Worm (Caenorhabditis elegans) whole organism, young adult: ENCODE results near the gene hil-4.

Source experiments
- F22D6.2 ChIP-seq: sonication (generic microtip); optimal IDR thresholded peaks from 2 replicates; lab custom pipeline; 2016; ENCODE audit warnings: mild to moderate bottlenecking, missing genetic modification characterization, missing compliant biosample characterization
- T07F8.4 ChIP-seq: sonication (generic microtip); optimal IDR thresholded peaks from 2 replicates; lab custom pipeline; 2016; ENCODE audit warnings: mild to moderate bottlenecking, missing genetic modification characterization, moderate library complexity, missing compliant biosample characterization
- T26A5.8 ChIP-seq: sonication (generic microtip); optimal IDR thresholded peaks from 2 replicates; lab custom pipeline; 2016; ENCODE audit warnings: missing genetic modification characterization, missing compliant biosample characterization
- Y53G8AR.9 ChIP-seq: fragments of 200-800 bp; sonication (Bioruptor generic); conservative IDR thresholded peaks from 2 replicates; pipeline ENCODE4 v1.3.6; 2022; ENCODE audit warnings: missing genetic modification reagents, missing genetic modification characterization, missing compliant biosample characterization
- atf-7 ChIP-seq: sonication (generic microtip); optimal IDR thresholded peaks from 2 replicates; lab custom pipeline; 2017; ENCODE audit warnings: mild to moderate bottlenecking, missing genetic modification characterization, missing compliant biosample characterization
- ccch-3 ChIP-seq: fragments of 200-800 bp; sonication (Bioruptor generic); optimal IDR thresholded peaks from 2 replicates; lab custom pipeline; 2018; ENCODE audit warnings: mild to moderate bottlenecking, missing genetic modification characterization, missing compliant biosample characterization
- die-1 ChIP-seq: sonication (generic microtip); optimal IDR thresholded peaks from 2 replicates; lab custom pipeline; 2016; ENCODE audit warnings: missing genotype, mild to moderate bottlenecking, missing genetic modification characterization, missing compliant biosample characterization
- dox-1 ChIP-seq: fragments of 200-800 bp; sonication (Bioruptor generic); IDR thresholded peaks from 2 replicates; pipeline ENCODE4 v1.3.6; 2022; ENCODE audit warnings: missing genetic modification reagents, missing genetic modification characterization, missing compliant biosample characterization
- dpff-1 ChIP-seq: sonication (generic microtip); optimal IDR thresholded peaks from 2 replicates; lab custom pipeline; 2017; ENCODE audit warnings: mild to moderate bottlenecking, missing genetic modification characterization, missing compliant biosample characterization
- fkh-3 ChIP-seq: sonication (generic microtip); optimal IDR thresholded peaks from 2 replicates; lab custom pipeline; 2016; ENCODE audit warnings: mild to moderate bottlenecking, missing genetic modification characterization, missing compliant biosample characterization
- him-1 ChIP-seq: sonication (generic microtip); optimal IDR thresholded peaks from 2 replicates; lab custom pipeline; 2016; ENCODE audit warnings: missing genotype, missing genetic modification reagents, missing genetic modification characterization, missing compliant biosample characterization
- hlh-12 ChIP-seq: sonication (generic microtip); optimal IDR thresholded peaks from 2 replicates; lab custom pipeline; 2016; ENCODE audit warnings: missing genetic modification characterization, missing compliant biosample characterization
- hmg-1.2 ChIP-seq: fragments of 200-800 bp; sonication (Bioruptor generic); IDR thresholded peaks from 2 replicates; pipeline ENCODE4 v1.3.6; 2022; ENCODE audit warnings: missing genetic modification reagents, missing genetic modification characterization, missing compliant biosample characterization
- hsf-1 ChIP-seq: fragments of 200-800 bp; sonication (Bioruptor generic); IDR thresholded peaks from 2 replicates; pipeline ENCODE4 v1.3.6; 2022; ENCODE audit warnings: missing genetic modification reagents, missing genetic modification characterization, missing compliant biosample characterization
- lsl-1 ChIP-seq: fragments of 200-800 bp; sonication (Bioruptor generic); optimal IDR thresholded peaks from 2 replicates; lab custom pipeline; 2018; ENCODE audit warnings: mild to moderate bottlenecking, missing genetic modification characterization, moderate library complexity, missing compliant biosample characterization
- lsy-27 ChIP-seq: sonication (generic microtip); optimal IDR thresholded peaks from 2 replicates; lab custom pipeline; 2017; ENCODE audit warnings: missing genetic modification characterization, mild to moderate bottlenecking, missing compliant biosample characterization, antibody characterized with exemption, missing genotype, borderline replicate concordance; ENCODE audit not compliant: insufficient read depth
- madf-10 ChIP-seq: sonication (generic microtip); optimal IDR thresholded peaks from 2 replicates; lab custom pipeline; 2016; ENCODE audit warnings: mild to moderate bottlenecking, missing genetic modification characterization, missing compliant biosample characterization
- madf-8 ChIP-seq: fragments of 200-800 bp; sonication (Bioruptor generic); conservative IDR thresholded peaks from 2 replicates; pipeline ENCODE4 v1.3.6; 2022; ENCODE audit warnings: missing genetic modification reagents, missing genetic modification characterization, missing compliant biosample characterization
- mxl-1 ChIP-seq: sonication (generic microtip); optimal IDR thresholded peaks from 2 replicates; lab custom pipeline; 2016; ENCODE audit warnings: missing genetic modification characterization, missing compliant biosample characterization
- nfyb-1 ChIP-seq: fragments of 200-800 bp; sonication (Bioruptor generic); IDR thresholded peaks from 2 replicates; pipeline ENCODE4 v1.3.6; 2022; ENCODE audit warnings: missing genetic modification reagents, missing genetic modification characterization, missing compliant biosample characterization
- rcor-1 ChIP-seq: fragments of 200-800 bp; sonication (Bioruptor generic); IDR thresholded peaks from 2 replicates; pipeline ENCODE4 v1.3.6; 2022; ENCODE audit warnings: missing genetic modification reagents, missing genetic modification characterization, missing compliant biosample characterization
- rec-8 ChIP-seq, 2 experiments: sonication (generic microtip); optimal IDR thresholded peaks; 2 replicates each; lab custom pipeline; 2016; ENCODE audit warnings: mild to moderate bottlenecking in 2 of 2, missing genetic modification characterization in 2 of 2, missing genetic modification reagents in 2 of 2, missing genotype in 2 of 2, missing biosample characterization in 1 of 2, missing compliant biosample characterization in 1 of 2, moderate library complexity in 1 of 2
- repo-1 ChIP-seq: sonication (generic microtip); optimal IDR thresholded peaks from 2 replicates; lab custom pipeline; 2017; ENCODE audit warnings: mild to moderate bottlenecking, missing genetic modification characterization, missing compliant biosample characterization
- unc-130 ChIP-seq: sonication (generic microtip); optimal IDR thresholded peaks from 2 replicates; lab custom pipeline; 2016; ENCODE audit warnings: missing genetic modification reagents, missing genetic modification characterization, missing compliant biosample characterization
- zfh-2 ChIP-seq: fragments of 200-800 bp; sonication (Bioruptor generic); conservative IDR thresholded peaks from 2 replicates; pipeline ENCODE4 v1.3.6; 2022; ENCODE audit warnings: missing genetic modification reagents, missing genetic modification characterization, missing compliant biosample characterization
- zim-3 ChIP-seq: sonication (generic microtip); optimal IDR thresholded peaks from 2 replicates; lab custom pipeline; 2017; ENCODE audit warnings: mild to moderate bottlenecking, missing genetic modification characterization, moderate library complexity, missing compliant biosample characterization
- ztf-25 ChIP-seq: fragments of 200-800 bp; sonication (Bioruptor generic); IDR thresholded peaks from 2 replicates; pipeline ENCODE4 v1.3.6; 2022; ENCODE audit warnings: missing genetic modification reagents, missing genetic modification characterization, missing compliant biosample characterization

The hil-4 gene

ce11 chrV:4794308-4794707, 40.2 kb downstream of the hil-4 start, which contains the start of gene R02F11.2:
R02F11.2 (plus strand) TSS chrV:4794599.
- TF ChIP-seq unc-130, result no peak
- TF ChIP-seq hlh-12 (tag; lab: Kevin White, UChicago), result no peak
- TF ChIP-seq rec-8 (tag; optimal IDR thresholded peaks at IDR 0.05; lab: Kevin White, UChicago), result no peak
- no peak for TF ChIP-seq Y53G8AR.9 (GFP tag; lab: Robert Waterston, UW)
- no peak for TF ChIP-seq dox-1 (GFP tag; lab: Robert Waterston, UW)
- TF ChIP-seq madf-8 (GFP tag; lab: Robert Waterston, UW), result no peak
- TF ChIP-seq hmg-1.2, result no peak
- no peak for TF ChIP-seq die-1
- no peak for TF ChIP-seq dpff-1 (tag; lab: Kevin White, UChicago)
- no peak for TF ChIP-seq mxl-1 (tag; lab: Kevin White, UChicago)
- no peak for TF ChIP-seq T26A5.8 (tag; lab: Kevin White, UChicago)
- no peak for TF ChIP-seq nfyb-1 (GFP tag; lab: Robert Waterston, UW)
- TF ChIP-seq T07F8.4 (tag; lab: Kevin White, UChicago), result no peak
- TF ChIP-seq repo-1 (tag; lab: Kevin White, UChicago), result no peak
- TF ChIP-seq atf-7 (tag; lab: Kevin White, UChicago), result no peak
- no peak for TF ChIP-seq fkh-3 (tag; lab: Kevin White, UChicago)

ce11 chrV:4800794-4801193, 46.7 kb downstream of the hil-4 start, which contains the start of gene R02F11.1:
R02F11.1 (plus strand) TSS chrV:4801094.
- TF ChIP-seq hsf-1 (GFP tag; lab: Robert Waterston, UW) (0 out of 2 replicates have a peak, but pooled peaks have one; percentile 22), lsy-27 (no peak)

ce11 chrV:4801943-4802342, 47.8 kb downstream of the hil-4 start:
- TF ChIP-seq madf-10 (tag; lab: Kevin White, UChicago), result no peak
- TF ChIP-seq rcor-1 (GFP tag; lab: Robert Waterston, UW), result no peak
- no peak for TF ChIP-seq him-1 (tag; lab: Kevin White, UChicago)
- TF ChIP-seq ccch-3 (GFP tag; lab: Kevin White, UChicago), result no peak
- TF ChIP-seq zfh-2, result peak; percentile 71
- TF ChIP-seq ztf-25 (GFP tag; lab: Robert Waterston, UW), result 0 out of 2 replicates have a peak, but pooled peaks have one; percentile 10
- no peak for TF ChIP-seq lsl-1
- no peak for TF ChIP-seq zim-3
- TF ChIP-seq F22D6.2 (tag; lab: Kevin White, UChicago), result no peak
